Fruit fly (Drosophila melanogaster): Measurements from ENCODE around the gene Ref1.

Ref1 gene

DNA sequence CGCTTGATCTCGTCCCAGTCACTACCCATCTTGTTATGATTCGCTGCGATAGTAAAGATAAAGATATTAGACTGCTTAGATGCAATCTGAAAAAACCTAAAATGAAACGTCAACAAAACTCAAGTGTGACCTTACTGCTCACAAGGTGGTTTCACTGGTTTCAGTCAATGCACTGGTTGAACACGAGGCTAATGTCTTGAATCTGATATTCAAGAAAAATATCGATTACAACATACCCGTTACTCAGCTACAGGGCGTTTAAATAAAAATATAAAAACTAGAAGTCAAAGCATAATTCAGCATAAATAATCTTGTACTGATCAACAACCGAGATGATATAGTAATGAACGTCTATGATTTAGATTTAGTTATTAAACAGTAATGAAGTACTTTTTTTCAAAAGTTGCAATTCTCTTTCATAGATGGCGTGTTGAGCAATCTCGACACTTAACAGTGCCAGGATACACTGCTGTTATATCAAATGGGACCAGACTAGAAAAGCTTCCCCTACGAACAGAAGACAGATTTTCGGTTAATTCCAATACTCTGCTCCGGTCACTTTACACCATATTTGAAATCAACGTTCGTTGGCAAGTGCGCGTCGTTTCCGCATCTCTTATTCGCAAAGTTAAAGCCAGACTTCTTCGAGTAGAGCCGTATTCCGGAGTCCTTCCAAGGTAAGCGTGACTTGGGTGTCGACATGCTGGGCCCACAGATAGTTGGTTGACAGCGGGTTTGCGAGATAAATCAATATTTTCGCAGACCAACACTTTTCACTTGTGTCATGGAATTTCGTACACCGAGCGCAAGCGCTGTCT is 5.7 kb downstream of the Ref1 start, which contains the start of the genes Ufl1 and CG1943 (continued):
- no peak for TF ChIP-seq CG42726 (GFP tag; IDR thresholded peaks at IDR 0.05; ENCODE audit: partially characterized antibody)
- TF ChIP-seq cato (GFP tag; optimal IDR thresholded peaks at IDR 0.05; ENCODE audit: borderline replicate concordance): no peak
- TF ChIP-seq ci (GFP tag; IDR thresholded peaks at IDR 0.05): no peak
- TF ChIP-seq fd64A (GFP tag; optimal IDR thresholded peaks at IDR 0.05): peak; percentile 1
- TF ChIP-seq lola (GFP tag; optimal IDR thresholded peaks at IDR 0.05): peak in 1 of 3 experiments; percentile 14
- TF ChIP-seq Ets97D (GFP tag; optimal IDR thresholded peaks at IDR 0.05): peak; percentile 60
- no peak for TF ChIP-seq lbe (GFP tag; optimal IDR thresholded peaks at IDR 0.05)
- no peak for TF ChIP-seq tup (GFP tag; optimal IDR thresholded peaks at IDR 0.05)
- no peak for TF ChIP-seq CG4424 (GFP tag; optimal IDR thresholded peaks at IDR 0.05)
- TF ChIP-seq CG17186 (GFP tag; optimal IDR thresholded peaks at IDR 0.05): peak; percentile 46
- TF ChIP-seq sob (GFP tag; IDR thresholded peaks at IDR 0.05): no peak
- TF ChIP-seq CG6254 (GFP tag; optimal IDR thresholded peaks at IDR 0.05): peak; percentile 3
- peak; percentile 25 for TF ChIP-seq CG12391 (tag; optimal IDR thresholded peaks at IDR 0.05)
- TF ChIP-seq al (GFP tag; IDR thresholded peaks at IDR 0.05): no peak
- TF ChIP-seq MBD-R2 (GFP tag; IDR thresholded peaks at IDR 0.05): no peak
- TF ChIP-seq CG31388 (GFP tag; optimal IDR thresholded peaks at IDR 0.05): no peak
- TF ChIP-seq Sin3A (optimal IDR thresholded peaks at IDR 0.05): peak; percentile 88
- TF ChIP-seq B-H2 (GFP tag; optimal IDR thresholded peaks at IDR 0.05): no peak
- no peak for TF ChIP-seq CG6813 (GFP tag; optimal IDR thresholded peaks at IDR 0.05)
- TF ChIP-seq cwo (GFP tag; optimal IDR thresholded peaks at IDR 0.05): no peak
- no peak for TF ChIP-seq Optix (GFP tag; IDR thresholded peaks at IDR 0.05)
- no peak for TF ChIP-seq CG15696 (tag; optimal IDR thresholded peaks at IDR 0.05)
- TF ChIP-seq zen (tag; optimal IDR thresholded peaks at IDR 0.05): peak; percentile 8
- no peak for TF ChIP-seq Atf3 (GFP tag; optimal IDR thresholded peaks at IDR 0.05)
- TF ChIP-seq bsh (GFP tag; optimal IDR thresholded peaks at IDR 0.05): peak in 1 of 2 experiments; percentile 35
- TF ChIP-seq CG6175 (GFP tag; IDR thresholded peaks at IDR 0.05): no peak
- no peak for TF ChIP-seq CG6654 (GFP tag; optimal IDR thresholded peaks at IDR 0.05)
- TF ChIP-seq zfh1 (GFP tag; IDR thresholded peaks at IDR 0.05): no peak
- no peak for TF ChIP-seq CG4730 (GFP tag; IDR thresholded peaks at IDR 0.05)
- TF ChIP-seq klu (GFP tag; IDR thresholded peaks at IDR 0.05): no peak
- no peak for TF ChIP-seq run (tag; optimal IDR thresholded peaks at IDR 0.05)
- no peak for TF ChIP-seq CG32532 (GFP tag; IDR thresholded peaks at IDR 0.05)
- TF ChIP-seq CG3407 (GFP tag; optimal IDR thresholded peaks at IDR 0.05): no peak
- no peak for TF ChIP-seq CG15269 (tag; optimal IDR thresholded peaks at IDR 0.05)
- TF ChIP-seq CG14050 (GFP tag; IDR thresholded peaks at IDR 0.05): no peak
- TF ChIP-seq CG7987 (GFP tag; optimal IDR thresholded peaks at IDR 0.05): no peak
- TF ChIP-seq vfl (GFP tag; optimal IDR thresholded peaks at IDR 0.05): no peak
- no peak for TF ChIP-seq CG9817 (tag; optimal IDR thresholded peaks at IDR 0.05)
- TF ChIP-seq Myb (GFP tag; optimal IDR thresholded peaks at IDR 0.05): peak; percentile 96
- TF ChIP-seq CG14710 (tag; optimal IDR thresholded peaks at IDR 0.05): peak; percentile 94
- peak; percentile 74 for TF ChIP-seq pros (GFP tag; optimal IDR thresholded peaks at IDR 0.05)
- TF ChIP-seq dpn (GFP tag; optimal IDR thresholded peaks at IDR 0.05): peak in 1 of 2 experiments; percentile 12
- no peak for TF ChIP-seq crp (GFP tag; optimal IDR thresholded peaks at IDR 0.05)
- peak; percentile 93 for TF ChIP-seq BEAF-32 (GFP tag; optimal IDR thresholded peaks at IDR 0.05)
- no peak for TF ChIP-seq Scr (GFP tag; IDR thresholded peaks at IDR 0.05; ENCODE audit: partially characterized antibody)
- peak; percentile 56 for TF ChIP-seq HmgD (GFP tag; optimal IDR thresholded peaks at IDR 0.05)
- TF ChIP-seq CG8290 (GFP tag; optimal IDR thresholded peaks at IDR 0.05): no peak
- TF ChIP-seq CG8290 (tag; optimal IDR thresholded peaks at IDR 0.05): peak in 1 of 2 experiments; percentile 24
- no peak for TF ChIP-seq CG11560 (tag; IDR thresholded peaks at IDR 0.05)

Measured in whole organism, embryonic.